Fruit fly (Drosophila melanogaster) whole organism, wandering third instar larva: Measurements from ENCODE around the gene CG4570.
A peak's percentile ranks its signal among the peaks of the same experiment; 100 is the strongest.

ENCODE experiments used
- Abd-B ChIP-seq: fragments of >200 bp; optimal IDR thresholded peaks from 2 replicates; lab custom pipeline; 2017; ENCODE audit warnings: missing biosample characterization, missing genetic modification characterization
- CG32264 ChIP-seq: fragments of 200-800 bp; sonication (Bioruptor generic); optimal IDR thresholded peaks from 2 replicates; lab custom pipeline; 2016; ENCODE audit warnings: missing biosample characterization, missing genetic modification characterization
- CG9705 ChIP-seq: fragments of 200-800 bp; sonication (Bioruptor generic); optimal IDR thresholded peaks from 2 replicates; lab custom pipeline; 2018; ENCODE audit warnings: missing biosample characterization, mild to moderate bottlenecking, missing genetic modification characterization
- CrebA ChIP-seq: fragments of 200-800 bp; sonication (Bioruptor generic); optimal IDR thresholded peaks from 2 replicates; lab custom pipeline; 2016; ENCODE audit warnings: missing biosample characterization, mild to moderate bottlenecking, missing genetic modification characterization, borderline replicate concordance
- Dfd ChIP-seq: fragments of >200 bp; optimal IDR thresholded peaks from 2 replicates; lab custom pipeline; 2017; ENCODE audit warnings: missing biosample characterization, missing genetic modification characterization
- Dif ChIP-seq: fragments of 200-275, 200-300 bp; sonication (Bioruptor generic); optimal IDR thresholded peaks from 2 replicates; lab custom pipeline; 2018; ENCODE audit warnings: missing biosample characterization, missing genetic modification characterization; ENCODE audit not compliant: partially characterized antibody
- GATAd ChIP-seq: sonication (Bioruptor generic); optimal IDR thresholded peaks from 2 replicates; lab custom pipeline; 2016; ENCODE audit warnings: missing biosample characterization, missing genetic modification characterization
- HLH106 ChIP-seq: fragments of 200-800 bp; optimal IDR thresholded peaks from 3 replicates; lab custom pipeline; 2019; ENCODE audit warnings: missing biosample characterization, mild to moderate bottlenecking, missing genetic modification characterization, moderate library complexity
- Hnf4 ChIP-seq: fragments of 200-800 bp; sonication (Bioruptor generic); optimal IDR thresholded peaks from 2 replicates; lab custom pipeline; 2016; ENCODE audit warnings: missing biosample characterization, mild to moderate bottlenecking, missing genetic modification characterization
- Hr78 ChIP-seq: fragments of >200 bp; optimal IDR thresholded peaks from 2 replicates; lab custom pipeline; 2017; ENCODE audit warnings: missing biosample characterization, missing genetic modification characterization
- Hr83 ChIP-seq: fragments of 200-300 bp; sonication (Bioruptor generic); optimal IDR thresholded peaks from 2 replicates; lab custom pipeline; 2016; ENCODE audit warnings: missing biosample characterization, mild to moderate bottlenecking, missing genetic modification characterization, moderate library complexity; ENCODE audit not compliant: poor library complexity, severe bottlenecking
- Jra ChIP-seq: sonication (Bioruptor generic); optimal IDR thresholded peaks from 2 replicates; lab custom pipeline; 2016; ENCODE audit warnings: missing biosample characterization, missing genetic modification characterization
- Mio ChIP-seq: sonication (Bioruptor generic); optimal IDR thresholded peaks from 2 replicates; lab custom pipeline; 2016; ENCODE audit warnings: missing biosample characterization, missing genetic modification characterization
- Myc ChIP-seq: fragments of >200 bp; optimal IDR thresholded peaks from 2 replicates; lab custom pipeline; 2017
- N ChIP-seq: fragments of >200 bp; optimal IDR thresholded peaks from 2 replicates; lab custom pipeline; 2018; ENCODE audit warnings: missing biosample characterization, missing external identifiers, missing genetic modification characterization
- OdsH ChIP-seq: fragments of 200-800 bp; sonication (Bioruptor generic); optimal IDR thresholded peaks from 2 replicates; lab custom pipeline; 2016; ENCODE audit warnings: missing biosample characterization, mild to moderate bottlenecking, missing genetic modification characterization
- Rel ChIP-seq, 2 experiments: fragments of 200-800 bp; sonication (Bioruptor generic) in 1 of 2; optimal IDR thresholded peaks; 2 replicates in 1 of 2; 3 replicates in 1 of 2; lab custom pipeline; 2016 to 2019; ENCODE audit warnings: mild to moderate bottlenecking in 2 of 2, missing biosample characterization in 2 of 2, missing genetic modification characterization in 2 of 2, moderate library complexity in 1 of 2
- Sp1 ChIP-seq: fragments of 200-800 bp; sonication (Bioruptor generic); optimal IDR thresholded peaks from 3 replicates; lab custom pipeline; 2019; ENCODE audit warnings: missing biosample characterization, mild to moderate bottlenecking, missing genetic modification characterization, moderate library complexity
- Vsx2 ChIP-seq: fragments of 200-300, 225-300 bp; sonication (Bioruptor generic); optimal IDR thresholded peaks from 2 replicates; lab custom pipeline; 2018; ENCODE audit warnings: missing biosample characterization, missing genetic modification characterization; ENCODE audit not compliant: partially characterized antibody
- br ChIP-seq: fragments of 200-800 bp; sonication (Bioruptor generic); optimal IDR thresholded peaks from 2 replicates; lab custom pipeline; 2016; ENCODE audit warnings: missing biosample characterization, missing genetic modification characterization
- brk ChIP-seq: fragments of 200-800 bp; sonication (Bioruptor generic); optimal IDR thresholded peaks from 2 replicates; lab custom pipeline; 2016; ENCODE audit warnings: missing biosample characterization, mild to moderate bottlenecking, missing genetic modification characterization
- dl ChIP-seq, 2 experiments: fragments of 175-275, 200-275 bp in 1 of 2; fragments of 200-275 bp in 1 of 2; sonication (Bioruptor generic); optimal IDR thresholded peaks; lab custom pipeline; 2018; ENCODE audit warnings: mild to moderate bottlenecking in 2 of 2, missing biosample characterization in 2 of 2, missing genetic modification characterization in 2 of 2, moderate library complexity in 2 of 2; ENCODE audit not compliant: partially characterized antibody in 2 of 2, insufficient read depth in 1 of 2
- dmrt93B ChIP-seq: fragments of 200-800 bp; sonication (Bioruptor generic); optimal IDR thresholded peaks from 2 replicates; lab custom pipeline; 2018; ENCODE audit warnings: missing biosample characterization, mild to moderate bottlenecking, missing genetic modification characterization
- dsf ChIP-seq: sonication (Bioruptor generic); optimal IDR thresholded peaks from 2 replicates; lab custom pipeline; 2016; ENCODE audit warnings: missing biosample characterization, missing genetic modification characterization, borderline replicate concordance
- ey ChIP-seq: fragments of 200-800 bp; sonication (Bioruptor generic); optimal IDR thresholded peaks from 2 replicates; lab custom pipeline; 2016; ENCODE audit warnings: missing biosample characterization, missing genetic modification characterization
- foxo ChIP-seq, 2 experiments: fragments of 200-800 bp; sonication (Bioruptor generic); optimal IDR thresholded peaks; 2 replicates in 1 of 2; 3 replicates in 1 of 2; lab custom pipeline; 2016 to 2017; ENCODE audit warnings: missing biosample characterization in 2 of 2, missing genetic modification characterization in 2 of 2
- fru ChIP-seq: fragments of 200-800 bp; sonication (Bioruptor generic); optimal IDR thresholded peaks from 3 replicates; lab custom pipeline; 2016; ENCODE audit warnings: missing biosample characterization, mild to moderate bottlenecking, missing genetic modification characterization
- h ChIP-seq: fragments of 200-800 bp; sonication (Bioruptor generic); optimal IDR thresholded peaks from 3 replicates; lab custom pipeline; 2016; ENCODE audit warnings: missing biosample characterization, mild to moderate bottlenecking, missing genetic modification characterization
- jim ChIP-seq: fragments of 175-275, 200-325 bp; sonication (Bioruptor generic); optimal IDR thresholded peaks from 2 replicates; lab custom pipeline; 2016; ENCODE audit warnings: missing biosample characterization, mild to moderate bottlenecking, missing genetic modification characterization
- lola ChIP-seq: fragments of >200 bp; optimal IDR thresholded peaks from 2 replicates; lab custom pipeline; 2017; ENCODE audit warnings: missing biosample characterization, missing genetic modification characterization
- pan ChIP-seq: fragments of >200 bp; optimal IDR thresholded peaks from 2 replicates; lab custom pipeline; 2017
- psq ChIP-seq: fragments of 200-800 bp; sonication (Bioruptor generic); optimal IDR thresholded peaks from 3 replicates; lab custom pipeline; 2017; ENCODE audit warnings: missing biosample characterization, mild to moderate bottlenecking, missing genetic modification characterization, moderate library complexity
- rgr ChIP-seq: fragments of 200-800 bp; sonication (Bioruptor generic); optimal IDR thresholded peaks from 3 replicates; lab custom pipeline; 2016; ENCODE audit warnings: missing biosample characterization, mild to moderate bottlenecking, missing genetic modification characterization
- sage ChIP-seq: fragments of 200-800 bp; sonication (Bioruptor generic); optimal IDR thresholded peaks from 2 replicates; lab custom pipeline; 2016; ENCODE audit warnings: missing biosample characterization, mild to moderate bottlenecking, missing genetic modification characterization
- sv ChIP-seq: fragments of 200-800 bp; sonication (Bioruptor generic); optimal IDR thresholded peaks from 3 replicates; lab custom pipeline; 2016; ENCODE audit warnings: missing biosample characterization, missing genetic modification characterization
- tai ChIP-seq: sonication (Bioruptor generic); optimal IDR thresholded peaks from 2 replicates; lab custom pipeline; 2016; ENCODE audit warnings: missing biosample characterization, missing genetic modification characterization
- usp ChIP-seq: fragments of >200 bp; optimal IDR thresholded peaks from 2 replicates; lab custom pipeline; 2017; ENCODE audit warnings: missing biosample characterization, missing genetic modification characterization
- woc ChIP-seq: sonication (Bioruptor generic); optimal IDR thresholded peaks from 2 replicates; lab custom pipeline; 2016; ENCODE audit warnings: missing biosample characterization, mild to moderate bottlenecking, missing genetic modification characterization

The CG4570 gene

DNA sequence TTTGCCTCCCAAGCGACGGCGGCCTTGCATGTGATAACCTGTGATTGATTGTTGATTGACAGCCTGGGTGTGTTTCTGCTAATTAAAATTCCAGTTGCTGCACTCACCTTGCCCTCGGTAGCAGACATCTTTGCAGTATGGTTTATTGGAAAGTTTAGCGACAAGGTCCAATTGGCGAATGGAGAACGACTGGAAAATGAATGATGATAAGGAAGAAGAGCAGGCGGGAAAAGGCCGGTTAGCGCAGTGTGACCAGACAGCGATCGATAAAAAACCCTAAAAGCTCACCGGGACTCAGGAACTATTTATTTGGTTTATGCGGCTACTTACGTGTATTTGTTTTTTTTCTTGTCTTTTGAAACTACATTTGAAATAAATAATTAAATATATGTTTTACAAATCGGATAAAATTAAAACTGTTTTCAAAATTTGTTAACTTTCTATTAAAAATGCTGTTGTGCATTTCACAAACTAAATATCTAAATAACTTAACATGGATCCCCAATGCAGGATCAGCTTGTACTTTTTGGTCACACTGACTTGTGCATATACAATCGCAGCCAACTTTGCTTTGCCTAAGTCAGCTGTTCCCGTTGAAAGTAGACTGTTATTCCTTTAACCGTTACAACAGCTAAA, 15.7 kb downstream of the CG4570 start, which contains the start of gene Fdh (continued):
- no peak for TF ChIP-seq tai (GFP tag; lab: Kevin White, UChicago)
- TF ChIP-seq Mio (GFP tag; lab: Kevin White, UChicago): no peak
- TF ChIP-seq dsf: no peak
- peak; percentile 57 for TF ChIP-seq psq

DNA sequence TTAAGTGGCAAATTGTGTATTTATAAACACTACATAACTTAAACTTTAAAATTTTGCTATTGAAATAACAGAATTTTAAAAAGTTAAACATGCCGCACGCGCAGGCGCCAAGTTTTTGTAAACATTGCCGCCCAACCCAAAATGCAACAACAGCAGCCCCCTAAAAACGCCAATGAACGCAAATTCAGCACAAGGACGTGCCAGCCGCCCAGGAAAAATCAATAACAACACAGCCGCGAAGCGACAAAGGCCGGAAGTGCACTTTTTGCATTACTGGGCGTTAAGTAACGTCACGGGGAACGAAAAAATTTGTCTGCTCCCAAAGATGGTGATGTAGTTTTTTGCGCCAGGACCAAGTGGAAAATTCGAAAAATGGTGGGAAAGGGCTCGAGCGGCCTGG, 16.2 kb downstream of the CG4570 start, which contains the start of gene CG4596:
Gene CG4596, plus strand, starts transcription at position 219 of the 400 bp plus-strand sequence.
- TF ChIP-seq h (GFP tag; lab: Kevin White, UChicago) (no peak), psq (no peak), Abd-B (no peak), tai (GFP tag; lab: Kevin White, UChicago) (no peak), fru (GFP tag; lab: Kevin White, UChicago) (no peak)
- TF ChIP-seq, all 38 proteins: peak for 0

DNA sequence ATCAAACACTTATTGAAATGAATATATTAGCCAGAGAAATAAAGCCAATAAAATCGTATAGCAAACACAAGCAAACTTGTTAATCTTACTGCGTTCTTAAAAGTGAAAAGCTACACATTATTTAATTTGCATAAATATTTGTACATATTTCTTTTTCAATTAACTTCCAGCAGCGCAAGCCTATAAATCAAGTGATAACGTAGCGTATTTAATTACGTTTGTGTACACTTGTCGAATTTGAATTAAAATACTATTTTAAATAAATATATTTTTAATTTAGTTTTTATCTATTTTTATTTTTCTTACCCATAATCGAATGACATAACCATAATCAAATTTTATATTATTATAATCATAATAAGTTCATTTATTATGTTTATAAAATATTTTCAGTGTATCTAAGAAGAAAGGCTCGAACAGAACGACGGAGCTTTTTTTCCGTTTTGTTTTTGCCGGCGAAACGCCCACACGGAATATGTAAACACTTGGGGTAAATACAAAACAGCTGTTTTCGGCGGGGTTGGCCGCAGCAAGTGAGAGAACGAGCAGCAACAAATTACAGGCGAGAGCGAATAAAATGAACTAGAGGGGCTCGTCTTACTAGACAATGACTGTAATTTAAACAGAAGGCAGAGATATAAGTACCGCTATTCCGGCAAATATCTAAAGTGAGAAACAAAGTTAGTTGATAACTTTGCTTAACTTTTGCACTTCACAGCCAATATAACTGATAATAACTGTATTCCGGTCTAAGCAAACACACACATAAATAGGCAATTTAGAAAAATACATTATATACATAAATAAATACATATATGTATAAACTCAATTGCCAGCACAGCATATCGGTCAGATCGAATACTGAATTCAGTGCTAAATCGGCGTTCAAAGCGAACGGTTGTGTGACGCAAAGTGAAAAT, 19.2 kb downstream of the CG4570 start, which contains the start of gene Sodh2:
Gene Sodh2, plus strand, starts transcription at position 870 of the 920 bp plus-strand sequence.
- peak; percentile 85 for TF ChIP-seq h (GFP tag; lab: Kevin White, UChicago)
- no peak for TF ChIP-seq CrebA
- TF ChIP-seq lola (GFP tag; lab: Kevin White, UChicago): no peak
- peak; percentile 23 for TF ChIP-seq Jra (GFP tag; lab: Kevin White, UChicago)
- peak; percentile 65 for TF ChIP-seq CG9705 (GFP tag; lab: Kevin White, UChicago)
- no peak for TF ChIP-seq jim
- peak; percentile 91 for TF ChIP-seq Sp1 (GFP tag; lab: Kevin White, UChicago)
- peak; percentile 36 for TF ChIP-seq GATAd
- TF ChIP-seq sage (GFP tag; lab: Kevin White, UChicago): peak; percentile 64
- TF ChIP-seq pan (lab: Kevin White, UChicago): no peak
- peak; percentile 83 for TF ChIP-seq psq
- no peak for TF ChIP-seq Myc
- no peak for TF ChIP-seq N (GFP tag; lab: Kevin White, UChicago)
- TF ChIP-seq Hr83: peak; percentile 98
- TF ChIP-seq brk (GFP tag; lab: Kevin White, UChicago): peak; percentile 67
- no peak for TF ChIP-seq dsf
- peak in 1 of 2 experiments; percentile 87 for TF ChIP-seq foxo (GFP tag; optimal IDR thresholded peaks at IDR 0.05; lab: Kevin White, UChicago)
- peak; percentile 46 for TF ChIP-seq woc (GFP tag; lab: Kevin White, UChicago)
- no peak for TF ChIP-seq sv
- no peak for TF ChIP-seq Hr78
- no peak for TF ChIP-seq Dif (GFP tag; lab: Kevin White, UChicago)
- TF ChIP-seq br (GFP tag; lab: Kevin White, UChicago): peak; percentile 72
- TF ChIP-seq Mio (GFP tag; lab: Kevin White, UChicago): peak; percentile 7
- peak; percentile 58 for TF ChIP-seq Rel (GFP tag; optimal IDR thresholded peaks at IDR 0.05; lab: Kevin White, UChicago)
- TF ChIP-seq Rel (tag; optimal IDR thresholded peaks at IDR 0.05; lab: Kevin White, UChicago): peak; percentile 74
- TF ChIP-seq OdsH (GFP tag; lab: Kevin White, UChicago): peak; percentile 86
- TF ChIP-seq ey: peak; percentile 55
- TF ChIP-seq usp (GFP tag; lab: Kevin White, UChicago): no peak
- peak; percentile 86 for TF ChIP-seq HLH106
- peak; percentile 65 for TF ChIP-seq Hnf4 (GFP tag; lab: Kevin White, UChicago)
- TF ChIP-seq dl (GFP tag; optimal IDR thresholded peaks at IDR 0.05; lab: Kevin White, UChicago; ENCODE audit: insufficient read depth in 1 of 2, partially characterized antibody in 2 of 2): no peak
- no peak for TF ChIP-seq Abd-B
- TF ChIP-seq Vsx2 (GFP tag; lab: Kevin White, UChicago): no peak
- peak; percentile 17 for TF ChIP-seq CG32264
- TF ChIP-seq dmrt93B (GFP tag; lab: Kevin White, UChicago): peak; percentile 51
- no peak for TF ChIP-seq tai (GFP tag; lab: Kevin White, UChicago)
- TF ChIP-seq Dfd (GFP tag; lab: Kevin White, UChicago): no peak
- TF ChIP-seq fru (GFP tag; lab: Kevin White, UChicago): peak; percentile 70
- peak; percentile 88 for TF ChIP-seq rgr
- TF ChIP-seq, all 38 proteins: peak for 22
